Worm (Caenorhabditis elegans) whole organism, midembryonic: ENCODE data around the gene F09E5.14.
A peak's percentile ranks its signal among the peaks of the same experiment; 100 is the strongest.

Source experiments
- T22C8.4 ChIP-seq: fragments of 200-800 bp; sonication (Bioruptor generic); IDR thresholded peaks from 2 replicates; pipeline ENCODE4 v1.3.6; 2022; ENCODE audit warnings: missing genetic modification characterization, missing compliant biosample characterization
- cog-1 ChIP-seq: sonication (generic microtip); optimal IDR thresholded peaks from 2 replicates; lab custom pipeline; 2016; ENCODE audit warnings: missing genetic modification characterization, missing compliant biosample characterization
- flt-1 ChIP-seq: fragments of 200-800 bp; sonication (Bioruptor generic); IDR thresholded peaks from 2 replicates; pipeline ENCODE4 v1.3.6; 2022; ENCODE audit warnings: missing genetic modification characterization, missing compliant biosample characterization
- klf-2 ChIP-seq: fragments of 200-800 bp; sonication (Bioruptor generic); conservative IDR thresholded peaks from 2 replicates; pipeline ENCODE4 v1.3.6; 2022; ENCODE audit warnings: missing genetic modification reagents, missing genetic modification characterization, missing compliant biosample characterization
- med-1 ChIP-seq: sonication (generic microtip); optimal IDR thresholded peaks from 2 replicates; lab custom pipeline; 2017; ENCODE audit warnings: missing genetic modification characterization, mild to moderate bottlenecking, missing compliant biosample characterization, antibody characterized with exemption, missing genetic modification reagents; ENCODE audit not compliant: insufficient read depth
- ref-1 ChIP-seq: fragments of 200-800 bp; sonication (Bioruptor generic); conservative IDR thresholded peaks from 2 replicates; pipeline ENCODE4 v1.3.6; 2022; ENCODE audit warnings: missing genetic modification reagents, missing genetic modification characterization, missing compliant biosample characterization
- tab-1 ChIP-seq: fragments of 200-800 bp; sonication (Bioruptor generic); IDR thresholded peaks from 2 replicates; pipeline ENCODE4 v1.3.6; 2022; ENCODE audit warnings: missing genetic modification characterization, missing compliant biosample characterization
- ztf-23 ChIP-seq: fragments of 200-800 bp; sonication (Bioruptor generic); IDR thresholded peaks from 2 replicates; pipeline ENCODE4 v1.3.6; 2022; ENCODE audit warnings: missing genetic modification reagents, missing genetic modification characterization, missing compliant biosample characterization
- ztf-29 ChIP-seq: fragments of 200-800 bp; sonication (Bioruptor generic); IDR thresholded peaks from 2 replicates; pipeline ENCODE4 v1.3.6; 2022; ENCODE audit warnings: missing genetic modification reagents, missing genetic modification characterization, missing compliant biosample characterization

The F09E5.14 gene

DNA sequence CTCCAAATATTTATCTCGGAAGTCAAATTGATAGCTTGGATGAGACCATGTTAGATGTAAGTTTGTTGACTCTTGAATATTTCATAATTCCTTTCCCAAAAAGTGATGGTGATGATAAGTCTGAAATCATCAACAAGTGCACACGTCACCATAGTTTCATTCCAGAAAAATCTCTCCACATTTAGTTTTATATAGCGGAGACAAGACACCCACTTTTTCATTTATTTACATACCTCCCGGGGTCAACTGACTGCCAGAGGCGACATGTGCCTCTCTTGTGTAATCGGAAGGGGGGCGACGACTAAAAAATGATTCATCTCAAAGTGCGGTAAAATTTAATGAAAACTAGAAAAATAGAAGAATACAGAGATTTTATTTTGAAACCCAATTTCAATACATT lies 6.4 kb downstream of the F09E5.14 start:
- no peak for TF ChIP-seq ztf-29 (GFP tag; lab: Robert Waterston, UW)
- TF ChIP-seq T22C8.4 (GFP tag; lab: Robert Waterston, UW): no peak
- TF ChIP-seq flt-1: no peak
- no peak for TF ChIP-seq ztf-23 (GFP tag; lab: Robert Waterston, UW)
- no peak for TF ChIP-seq klf-2
- TF ChIP-seq med-1 (GFP tag; lab: Kevin White, UChicago): no peak

DNA sequence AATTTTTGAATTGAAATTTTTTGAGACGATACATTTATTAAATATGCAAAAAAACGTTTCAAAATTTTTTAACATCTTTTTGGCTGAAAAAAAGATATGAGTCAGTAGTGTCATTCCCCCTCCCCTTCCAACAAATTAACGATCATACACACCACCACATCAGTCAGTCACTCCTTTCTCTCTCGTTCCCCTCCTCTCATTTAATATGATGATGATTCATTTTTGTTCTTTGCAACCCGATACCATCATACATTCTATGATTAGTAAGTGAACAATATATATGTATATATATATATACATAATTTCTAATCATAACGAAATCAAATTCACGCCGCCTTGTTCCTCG lies 7.2 kb downstream of the F09E5.14 start:
- TF ChIP-seq tab-1 (GFP tag; lab: Robert Waterston, UW): no peak
- TF ChIP-seq ztf-23 (GFP tag; lab: Robert Waterston, UW): no peak
- no peak for TF ChIP-seq flt-1
- TF ChIP-seq med-1 (GFP tag; lab: Kevin White, UChicago): no peak
- TF ChIP-seq klf-2: no peak
- no peak for TF ChIP-seq T22C8.4 (GFP tag; lab: Robert Waterston, UW)
- TF ChIP-seq cog-1 (tag; lab: Kevin White, UChicago): no peak
- TF ChIP-seq ref-1 (GFP tag; lab: Robert Waterston, UW): no peak
- no peak for TF ChIP-seq ztf-29 (GFP tag; lab: Robert Waterston, UW)

DNA sequence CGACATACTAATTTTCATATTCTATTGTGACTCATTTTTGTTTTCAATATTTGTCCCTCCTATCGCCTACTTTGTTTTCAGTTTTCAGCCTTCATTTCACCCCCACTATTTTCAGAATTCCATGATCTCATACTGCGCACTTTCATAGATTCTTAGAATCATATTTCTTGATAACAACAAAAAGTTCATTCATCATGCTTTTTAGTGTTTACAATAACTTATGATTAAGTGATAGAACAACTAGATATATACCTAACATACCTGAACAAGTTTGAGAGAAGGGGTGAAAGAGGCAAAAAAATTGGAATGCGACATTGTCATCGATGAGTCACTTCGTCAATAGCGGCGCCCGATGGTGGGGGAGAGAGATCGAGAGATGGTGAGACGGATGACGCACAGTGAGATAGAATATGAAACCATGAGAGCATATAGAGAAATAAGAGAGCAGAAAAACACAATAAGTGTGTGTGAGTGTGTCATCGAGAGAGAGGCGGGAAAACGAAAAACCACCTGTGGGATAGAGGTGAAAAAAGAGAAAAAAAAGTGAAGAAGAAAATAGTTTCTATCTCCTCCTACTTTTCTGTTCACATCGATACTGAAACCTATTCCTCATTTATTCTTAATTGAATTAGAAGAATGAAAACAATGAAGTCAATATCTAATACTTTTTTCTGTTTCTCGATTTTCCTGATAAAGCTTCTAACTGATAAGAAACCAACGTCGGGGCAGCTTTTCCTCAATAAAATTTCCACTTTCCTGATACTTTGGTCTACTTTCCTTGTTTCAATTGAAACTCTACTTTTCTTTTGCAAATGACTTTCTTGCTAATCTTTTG lies 7.8 kb downstream of the F09E5.14 start:
- TF ChIP-seq cog-1 (tag; lab: Kevin White, UChicago) (peak; percentile 18), tab-1 (GFP tag; lab: Robert Waterston, UW) (no peak)

DNA sequence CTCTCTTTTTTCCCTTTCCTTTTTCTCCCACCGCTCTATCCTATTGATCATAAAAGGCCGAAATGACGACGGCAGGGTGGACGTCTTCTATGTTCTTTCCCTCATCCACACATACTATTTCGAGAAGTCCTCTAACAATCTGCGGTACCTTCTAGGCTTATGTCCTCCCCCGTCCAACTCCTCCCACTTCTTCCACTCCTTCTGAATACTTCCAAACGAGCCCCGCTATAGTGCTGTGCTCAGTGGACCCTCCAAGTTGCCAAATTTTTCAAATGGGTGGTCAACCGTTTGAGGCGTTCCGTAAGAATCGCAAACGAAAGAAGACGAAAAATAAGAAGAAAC lies 8.7 kb downstream of the F09E5.14 start:
- TF ChIP-seq ztf-29 (GFP tag; lab: Robert Waterston, UW) (0 out of 2 replicates have a peak, but pooled peaks have one; percentile 42), T22C8.4 (GFP tag; lab: Robert Waterston, UW) (no peak), flt-1 (0 out of 2 replicates have a peak, but pooled peaks have one; percentile 8), ref-1 (GFP tag; lab: Robert Waterston, UW) (no peak), tab-1 (GFP tag; lab: Robert Waterston, UW) (no peak), cog-1 (tag; lab: Kevin White, UChicago) (no peak), klf-2 (no peak), med-1 (GFP tag; lab: Kevin White, UChicago) (no peak), ztf-23 (GFP tag; lab: Robert Waterston, UW) (peak; percentile 63; the same call in 1 of the 2 replicates)

DNA sequence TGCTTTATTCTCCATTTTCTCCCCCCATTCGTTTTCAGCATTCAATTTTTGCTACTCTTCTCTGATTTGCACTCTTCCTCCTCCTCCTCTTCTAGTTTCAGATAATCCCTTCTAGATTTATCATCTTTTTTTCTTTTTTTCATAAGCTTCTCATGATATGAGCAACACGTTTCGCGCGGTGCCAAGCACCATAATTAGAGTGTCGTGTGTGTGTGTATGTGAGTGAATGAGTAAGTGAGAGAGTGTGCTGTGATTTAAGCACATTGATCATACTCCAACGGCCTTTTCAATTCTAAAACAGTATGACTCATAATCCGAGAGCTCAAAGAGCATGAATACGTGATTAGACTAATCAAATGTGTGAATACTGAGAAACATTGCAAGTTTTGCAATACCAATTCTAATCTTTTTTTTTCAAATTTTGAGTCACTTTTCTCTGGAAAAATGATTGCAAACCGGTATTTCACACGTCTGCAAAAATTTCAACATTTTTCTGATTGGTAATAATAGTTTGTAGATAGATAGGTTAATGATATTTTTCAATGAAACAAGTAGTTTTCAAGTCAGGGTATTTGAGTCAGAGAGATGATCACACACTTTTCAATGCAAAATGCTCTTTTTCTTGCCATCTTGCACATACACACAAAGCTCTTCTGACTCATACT lies 9.2 kb downstream of the F09E5.14 start:
- TF ChIP-seq ztf-23 (GFP tag; lab: Robert Waterston, UW) (no peak), flt-1 (no peak), ztf-29 (GFP tag; lab: Robert Waterston, UW) (no peak), klf-2 (no peak), ref-1 (GFP tag; lab: Robert Waterston, UW) (no peak), med-1 (GFP tag; lab: Kevin White, UChicago) (no peak), tab-1 (GFP tag; lab: Robert Waterston, UW) (no peak), T22C8.4 (GFP tag; lab: Robert Waterston, UW) (no peak), cog-1 (tag; lab: Kevin White, UChicago) (no peak)

DNA sequence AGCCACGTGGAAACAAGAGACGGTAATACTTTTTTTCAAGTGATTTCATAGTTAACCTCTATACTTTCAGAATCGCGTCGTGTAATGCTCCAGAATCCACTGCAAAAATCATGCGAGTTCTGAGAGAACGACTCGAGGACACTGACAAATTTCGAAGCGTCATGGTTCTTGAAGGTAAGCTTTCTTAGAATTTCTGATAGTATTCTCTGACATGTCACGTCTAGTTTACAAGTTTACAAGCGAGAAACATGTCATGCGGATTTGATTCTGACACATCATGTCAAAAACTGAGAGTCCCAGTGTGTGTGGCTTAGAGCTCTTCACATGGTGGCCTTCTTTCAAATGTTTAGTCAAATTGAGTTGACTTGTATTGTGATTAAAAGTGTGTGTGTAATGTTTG lies 10.0 kb downstream of the F09E5.14 start:
- TF ChIP-seq med-1 (GFP tag; lab: Kevin White, UChicago) (no peak), ztf-23 (GFP tag; lab: Robert Waterston, UW) (no peak), T22C8.4 (GFP tag; lab: Robert Waterston, UW) (no peak), tab-1 (GFP tag; lab: Robert Waterston, UW) (no peak), ztf-29 (GFP tag; lab: Robert Waterston, UW) (no peak), ref-1 (GFP tag; lab: Robert Waterston, UW) (no peak), klf-2 (no peak), cog-1 (tag; lab: Kevin White, UChicago) (no peak), flt-1 (no peak)

DNA sequence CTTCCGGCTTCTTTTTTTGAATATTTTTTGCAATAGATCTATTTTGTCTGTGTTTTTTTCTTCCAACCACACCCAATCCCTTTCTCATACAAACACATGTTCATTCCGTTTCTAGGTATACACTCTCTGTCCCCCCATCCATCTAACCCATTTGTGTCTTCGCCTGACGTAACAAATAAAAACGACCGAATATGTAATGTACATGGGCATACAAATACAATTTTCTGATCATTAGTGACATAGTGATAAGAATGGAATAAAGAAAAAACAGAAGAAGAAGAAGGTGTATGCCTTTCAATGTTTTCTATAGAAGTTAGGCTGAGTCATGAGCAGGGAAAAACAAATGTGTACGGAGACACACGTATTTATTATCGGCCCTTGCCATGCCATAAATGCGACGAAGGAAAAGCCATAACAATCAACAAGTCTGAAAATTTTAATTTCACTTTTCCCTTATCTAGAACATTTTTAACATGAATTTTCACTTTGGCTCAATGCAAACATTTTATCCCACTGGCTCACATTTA lies 10.9 kb downstream of the F09E5.14 start:
- TF ChIP-seq ref-1 (GFP tag; lab: Robert Waterston, UW) (no peak), cog-1 (tag; lab: Kevin White, UChicago) (no peak), med-1 (GFP tag; lab: Kevin White, UChicago) (no peak), T22C8.4 (GFP tag; lab: Robert Waterston, UW) (no peak), tab-1 (GFP tag; lab: Robert Waterston, UW) (no peak), ztf-29 (GFP tag; lab: Robert Waterston, UW) (no peak), ztf-23 (GFP tag; lab: Robert Waterston, UW) (no peak), flt-1 (no peak), klf-2 (no peak)

DNA sequence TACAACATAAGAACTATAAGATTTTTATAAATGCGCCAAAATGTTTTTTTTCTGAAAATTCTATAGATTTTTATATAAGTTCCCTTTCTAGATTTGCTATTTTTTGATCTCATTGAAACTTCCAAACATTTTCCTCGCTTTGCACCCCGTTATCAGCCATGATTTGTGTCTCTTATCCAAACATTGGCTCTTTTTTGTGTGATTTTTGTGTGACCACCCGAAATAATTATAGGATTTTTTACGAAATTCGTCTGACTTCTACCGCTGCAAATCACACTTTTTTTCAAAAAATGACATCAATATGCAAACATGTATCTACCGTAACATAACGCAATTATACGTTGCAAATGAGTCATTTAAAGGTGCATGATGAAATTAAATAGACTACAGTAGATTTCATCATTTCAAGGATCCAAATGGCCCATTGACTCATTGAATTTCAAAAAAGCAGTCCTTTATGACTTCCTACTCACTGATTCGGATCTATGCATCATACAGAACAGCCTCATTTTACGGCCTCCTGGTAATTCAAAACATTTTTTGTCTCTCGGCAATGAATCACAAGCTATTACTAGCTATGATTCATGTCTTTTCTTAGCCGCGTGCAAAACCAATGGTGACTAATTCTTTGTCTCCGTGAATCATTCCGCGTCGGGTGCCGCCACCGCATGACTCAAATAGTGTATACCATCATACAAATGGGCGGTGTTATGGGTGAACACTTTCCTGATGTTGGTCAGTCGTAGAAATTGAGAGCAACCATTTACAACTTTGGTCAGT lies 12.1 kb downstream of the F09E5.14 start:
- TF ChIP-seq flt-1 (no peak), cog-1 (tag; lab: Kevin White, UChicago) (no peak), ztf-29 (GFP tag; lab: Robert Waterston, UW) (no peak), klf-2 (no peak), tab-1 (GFP tag; lab: Robert Waterston, UW) (no peak), T22C8.4 (GFP tag; lab: Robert Waterston, UW) (no peak), ref-1 (GFP tag; lab: Robert Waterston, UW) (no peak), med-1 (GFP tag; lab: Kevin White, UChicago) (no peak)
